Worm (Caenorhabditis elegans) whole organism, late embryonic: ENCODE measurements around the gene ubc-9.

Experiments
- ama-1 ChIP-seq: fragments of 150-350 bp; optimal IDR thresholded peaks from 2 replicates; lab custom pipeline; 2014
- elt-2 ChIP-seq: sonication (generic microtip); optimal IDR thresholded peaks from 2 replicates; lab custom pipeline; 2016; ENCODE audit warnings: missing genetic modification reagents, missing genetic modification characterization, missing compliant biosample characterization
- hlh-30 ChIP-seq: sonication (generic microtip); optimal IDR thresholded peaks from 2 replicates; lab custom pipeline; 2017; ENCODE audit warnings: antibody characterized with exemption, missing genetic modification characterization, missing compliant biosample characterization; ENCODE audit not compliant: insufficient read depth
- nhr-11 ChIP-seq: fragments of 150-350 bp; optimal IDR thresholded peaks from 2 replicates; lab custom pipeline; 2014; ENCODE audit warnings: missing biosample characterization, missing genetic modification characterization

- no peak for TF ChIP-seq elt-2 (tag; lab: Kevin White, UChicago)
- no peak for TF ChIP-seq ama-1 (lab: Kevin White, UChicago)
- no peak for TF ChIP-seq nhr-11 (tag; lab: Kevin White, UChicago)
- no peak for TF ChIP-seq hlh-30 (tag; lab: Kevin White, UChicago)
These were observed 18.4 kb downstream of the ubc-9 start, which contains the start of gene F29B9.12 for ce11 chrIV:4669242-4669641.
